Worm (Caenorhabditis elegans) whole organism, L1 larva: ENCODE measurements around the gene cyp-25A3.

Experiments used
- C04F5.9 ChIP-seq: sonication (generic microtip); optimal IDR thresholded peaks from 2 replicates; lab custom pipeline; 2016; ENCODE audit warnings: missing genetic modification characterization, missing compliant biosample characterization
- C16A3.4 ChIP-seq: fragments of 150-350 bp; optimal IDR thresholded peaks from 2 replicates; lab custom pipeline; 2014; ENCODE audit warnings: missing biosample characterization, missing genetic modification characterization
- aha-1 ChIP-seq: fragments of 150-350 bp; optimal IDR thresholded peaks from 2 replicates; lab custom pipeline; 2014; ENCODE audit warnings: missing biosample characterization, missing genetic modification characterization
- aly-2 ChIP-seq: fragments of 150-350 bp; optimal IDR thresholded peaks from 2 replicates; lab custom pipeline; 2014; ENCODE audit warnings: missing biosample characterization, missing genetic modification characterization
- ama-1 ChIP-seq: fragments of 150-350 bp; optimal IDR thresholded peaks from 2 replicates; lab custom pipeline; 2014
- ceh-63 ChIP-seq: fragments of 200-800 bp; sonication (Bioruptor generic); optimal IDR thresholded peaks from 2 replicates; lab custom pipeline; 2018; ENCODE audit warnings: mild to moderate bottlenecking, missing genetic modification characterization, missing compliant biosample characterization
- ceh-8 ChIP-seq: fragments of 200-800 bp; sonication (Bioruptor generic); optimal IDR thresholded peaks from 2 replicates; lab custom pipeline; 2018; ENCODE audit warnings: mild to moderate bottlenecking, missing genetic modification characterization, moderate library complexity, missing compliant biosample characterization
- ceh-82 ChIP-seq, 3 experiments: fragments of 150-350 bp in 1 of 3; sonication (generic microtip) in 2 of 3; optimal IDR thresholded peaks; 2 replicates each; lab custom pipeline; 2014 to 2017; ENCODE audit warnings: missing biosample characterization in 3 of 3, missing genetic modification characterization in 3 of 3
- ceh-88 ChIP-seq: fragments of 200-800 bp; sonication (Bioruptor generic); IDR thresholded peaks from 2 replicates; pipeline ENCODE4 v1.3.6; 2022; ENCODE audit warnings: missing genetic modification characterization, missing compliant biosample characterization
- ces-1 ChIP-seq: fragments of 150-350 bp; optimal IDR thresholded peaks from 2 replicates; lab custom pipeline; 2014; ENCODE audit warnings: missing biosample characterization, missing genetic modification reagents, missing genetic modification characterization
- dsc-1 ChIP-seq: sonication (generic microtip); optimal IDR thresholded peaks from 2 replicates; lab custom pipeline; 2016; ENCODE audit warnings: mild to moderate bottlenecking, missing genetic modification characterization, missing compliant biosample characterization
- elt-3 ChIP-seq, 6 experiments: fragments of 150-350 bp in 1 of 6; sonication (generic microtip); optimal IDR thresholded peaks; 2 replicates each; lab custom pipeline; 2017 to 2018; ENCODE audit warnings: missing biosample characterization in 6 of 6, missing genetic modification characterization in 6 of 6, inconsistent platforms in 1 of 6
- ets-5 ChIP-seq: fragments of 200-800 bp; sonication (Bioruptor generic); IDR thresholded peaks from 2 replicates; pipeline ENCODE4 v1.3.6; 2022; ENCODE audit warnings: missing genetic modification characterization, missing compliant biosample characterization
- fkh-10 ChIP-seq: sonication (generic microtip); optimal IDR thresholded peaks from 2 replicates; lab custom pipeline; 2017; ENCODE audit warnings: missing biosample characterization, missing genetic modification reagents, missing genetic modification characterization
- fkh-4 ChIP-seq: sonication (generic microtip); optimal IDR thresholded peaks from 2 replicates; lab custom pipeline; 2016; ENCODE audit warnings: missing compliant biosample characterization, missing genetic modification characterization, borderline replicate concordance
- fos-1 ChIP-seq: fragments of 150-350 bp; optimal IDR thresholded peaks from 2 replicates; lab custom pipeline; 2014; ENCODE audit warnings: missing biosample characterization, missing genetic modification characterization
- grh-1 ChIP-seq: fragments of 200-800 bp; sonication (Bioruptor generic); IDR thresholded peaks from 2 replicates; pipeline ENCODE4 v1.3.6; 2022; ENCODE audit warnings: missing genetic modification reagents, missing genetic modification characterization, missing compliant biosample characterization
- hlh-17 ChIP-seq: fragments of 200-800 bp; sonication (Bioruptor generic); optimal IDR thresholded peaks from 2 replicates; lab custom pipeline; 2018; ENCODE audit warnings: missing genetic modification characterization, mild to moderate bottlenecking, missing compliant biosample characterization, moderate library complexity, borderline replicate concordance
- hlh-4 ChIP-seq: sonication (generic microtip); optimal IDR thresholded peaks from 2 replicates; lab custom pipeline; 2016; ENCODE audit warnings: mild to moderate bottlenecking, missing genetic modification characterization, missing compliant biosample characterization
- isw-1 ChIP-seq: fragments of 200-800 bp; sonication (Bioruptor generic); IDR thresholded peaks from 2 replicates; pipeline ENCODE4 v1.3.6; 2022; ENCODE audit warnings: missing genetic modification characterization, missing compliant biosample characterization
- jun-1 ChIP-seq: fragments of 150-350 bp; optimal IDR thresholded peaks from 2 replicates; lab custom pipeline; 2014; ENCODE audit warnings: missing biosample characterization, missing genetic modification reagents, missing genetic modification characterization
- lin-13 ChIP-seq: fragments of 150-350 bp; optimal IDR thresholded peaks from 2 replicates; lab custom pipeline; 2014; ENCODE audit warnings: missing biosample characterization, missing genetic modification reagents, missing genetic modification characterization
- lin-15B ChIP-seq: fragments of 150-350 bp; sonication (generic microtip); optimal IDR thresholded peaks from 3 replicates; lab custom pipeline; 2014; ENCODE audit warnings: missing biosample characterization, missing genetic modification characterization
- lin-35 ChIP-seq, 2 experiments: fragments of 150-350 bp; optimal IDR thresholded peaks; 2 replicates each; lab custom pipeline; 2014; ENCODE audit warnings: missing biosample characterization in 2 of 2, missing genetic modification characterization in 2 of 2, missing genetic modification reagents in 2 of 2
- mab-9 ChIP-seq: fragments of 200-800 bp; sonication (Bioruptor generic); IDR thresholded peaks from 2 replicates; pipeline ENCODE4 v1.3.6; 2022; ENCODE audit warnings: missing genetic modification reagents, missing genetic modification characterization, missing compliant biosample characterization
- mef-2 ChIP-seq: fragments of 150-350 bp; optimal IDR thresholded peaks from 2 replicates; lab custom pipeline; 2014; ENCODE audit warnings: missing biosample characterization, missing genetic modification characterization
- nhr-11 ChIP-seq: fragments of 150-350 bp; optimal IDR thresholded peaks from 2 replicates; lab custom pipeline; 2014; ENCODE audit warnings: missing biosample characterization, missing genetic modification characterization
- nhr-12 ChIP-seq: sonication (generic microtip); optimal IDR thresholded peaks from 2 replicates; lab custom pipeline; 2017; ENCODE audit warnings: missing biosample characterization, missing genetic modification characterization
- nhr-19 ChIP-seq: fragments of 200-800 bp; sonication (Bioruptor generic); conservative IDR thresholded peaks from 2 replicates; pipeline ENCODE4 v1.3.6; 2022; ENCODE audit warnings: missing genetic modification characterization, missing compliant biosample characterization
- nhr-237 ChIP-seq: fragments of 150-350 bp; optimal IDR thresholded peaks from 2 replicates; lab custom pipeline; 2014; ENCODE audit warnings: missing biosample characterization, missing genetic modification characterization
- nhr-28 ChIP-seq: fragments of 150-350 bp; optimal IDR thresholded peaks from 2 replicates; lab custom pipeline; 2014; ENCODE audit warnings: missing biosample characterization, missing genetic modification characterization
- nhr-71 ChIP-seq: sonication (generic microtip); optimal IDR thresholded peaks from 2 replicates; lab custom pipeline; 2016; ENCODE audit warnings: mild to moderate bottlenecking, missing genetic modification characterization, moderate library complexity, missing compliant biosample characterization
- nhr-84 ChIP-seq: sonication (generic microtip); optimal IDR thresholded peaks from 2 replicates; lab custom pipeline; 2017; ENCODE audit warnings: missing biosample characterization, missing genetic modification characterization
- pag-3 ChIP-seq: sonication (generic microtip); optimal IDR thresholded peaks from 2 replicates; lab custom pipeline; 2017; ENCODE audit warnings: missing genetic modification characterization, mild to moderate bottlenecking, missing compliant biosample characterization, antibody characterized with exemption, borderline replicate concordance; ENCODE audit not compliant: insufficient read depth
- pax-3 ChIP-seq: fragments of 200-800 bp; sonication (Bioruptor generic); optimal IDR thresholded peaks from 2 replicates; lab custom pipeline; 2018; ENCODE audit warnings: mild to moderate bottlenecking, missing genetic modification characterization, moderate library complexity, missing compliant biosample characterization
- pqm-1 ChIP-seq: sonication (generic microtip); optimal IDR thresholded peaks from 3 replicates; lab custom pipeline; 2017; ENCODE audit warnings: missing biosample characterization, missing genetic modification characterization
- skn-1 ChIP-seq: fragments of 150-350 bp; optimal IDR thresholded peaks from 2 replicates; lab custom pipeline; 2014; ENCODE audit warnings: missing biosample characterization, missing genetic modification characterization
- snu-23 ChIP-seq: sonication (generic microtip); optimal IDR thresholded peaks from 2 replicates; lab custom pipeline; 2016; ENCODE audit warnings: missing genetic modification characterization, missing compliant biosample characterization
- sox-4 ChIP-seq: sonication (generic microtip); optimal IDR thresholded peaks from 2 replicates; lab custom pipeline; 2016; ENCODE audit warnings: missing genetic modification characterization, missing compliant biosample characterization
- unc-130 ChIP-seq: fragments of 150-350 bp; optimal IDR thresholded peaks from 2 replicates; lab custom pipeline; 2017; ENCODE audit warnings: missing biosample characterization, missing genetic modification characterization, inconsistent platforms
- unc-30 ChIP-seq: sonication (generic microtip); optimal IDR thresholded peaks from 2 replicates; lab custom pipeline; 2017; ENCODE audit warnings: missing biosample characterization, missing genetic modification characterization
- zag-1 ChIP-seq: fragments of 150-350 bp; optimal IDR thresholded peaks from 2 replicates; lab custom pipeline; 2014; ENCODE audit warnings: missing biosample characterization, missing genetic modification characterization
- zip-4 ChIP-seq: fragments of 200-800 bp; sonication (Bioruptor generic); optimal IDR thresholded peaks from 2 replicates; lab custom pipeline; 2018; ENCODE audit warnings: mild to moderate bottlenecking, missing genetic modification characterization, moderate library complexity, missing compliant biosample characterization
- ztf-4 ChIP-seq: fragments of 150-350 bp; optimal IDR thresholded peaks from 2 replicates; lab custom pipeline; 2014; ENCODE audit warnings: missing biosample characterization, missing genetic modification characterization

cyp-25A3 gene

ce11 chrIII:3862918-3863385 is 23.4 kb upstream of the cyp-25A3 start, which contains the start of gene brc-1 (continued):
- TF ChIP-seq nhr-28 (tag; lab: Kevin White, UChicago) = no peak
- TF ChIP-seq pax-3 (tag; lab: Kevin White, UChicago) = peak; percentile 84
- peak; percentile 71 for TF ChIP-seq unc-130 (tag; lab: Kevin White, UChicago)
- no peak for TF ChIP-seq pqm-1 (tag; lab: Kevin White, UChicago)
- peak; percentile 74 for TF ChIP-seq nhr-237 (tag; lab: Kevin White, UChicago)
- TF ChIP-seq fkh-10 = peak; percentile 87
- peak; percentile 71 for TF ChIP-seq ama-1 (lab: Kevin White, UChicago)
- peak; percentile 35 for TF ChIP-seq aly-2 (tag; lab: Kevin White, UChicago)
- no peak for TF ChIP-seq ets-5
- TF ChIP-seq snu-23 (GFP tag; lab: Kevin White, UChicago) = peak; percentile 90
- peak; percentile 53 for TF ChIP-seq C04F5.9 (tag; lab: Kevin White, UChicago)
- no peak for TF ChIP-seq ces-1 (GFP tag; lab: Kevin White, UChicago)
- TF ChIP-seq zip-4 = peak; percentile 59
- TF ChIP-seq nhr-12 = no peak
- TF ChIP-seq hlh-17 = no peak
- peak; percentile 100 for TF ChIP-seq nhr-19 (GFP tag; lab: Robert Waterston, UW)
- peak; percentile 82 for TF ChIP-seq dsc-1 (tag; lab: Kevin White, UChicago)
- peak in 3 of 6 experiments; percentile 3 to 74 (median 64) for TF ChIP-seq elt-3 (tag; optimal IDR thresholded peaks at IDR 0.05; lab: Kevin White, UChicago)
- TF ChIP-seq ceh-88 (GFP tag; lab: Robert Waterston, UW) = peak; percentile 52; the same call in 1 of the 2 replicates
- peak; percentile 88 for TF ChIP-seq lin-15B (tag; lab: Kevin White, UChicago)
- TF ChIP-seq skn-1 (tag; lab: Kevin White, UChicago) = peak; percentile 94
- peak; percentile 62 for TF ChIP-seq ztf-4 (tag; lab: Kevin White, UChicago)
- TF ChIP-seq C16A3.4 (tag; lab: Kevin White, UChicago) = peak; percentile 85
- peak; percentile 69 for TF ChIP-seq fos-1
- TF ChIP-seq lin-35 (GFP tag; optimal IDR thresholded peaks at IDR 0.05; lab: Kevin White, UChicago) = peak; percentile 96 to 97
- no peak for TF ChIP-seq zag-1 (tag; lab: Kevin White, UChicago)
- peak; percentile 53 for TF ChIP-seq nhr-11 (tag; lab: Kevin White, UChicago)
- peak; percentile 75 to 96 (median 75) for TF ChIP-seq ceh-82 (tag; optimal IDR thresholded peaks at IDR 0.05; lab: Kevin White, UChicago)
- no peak for TF ChIP-seq ceh-63
- peak; percentile 78 for TF ChIP-seq mab-9
- no peak for TF ChIP-seq nhr-84 (tag; lab: Kevin White, UChicago)
- peak; percentile 51 for TF ChIP-seq grh-1 (GFP tag; lab: Robert Waterston, UW)
- TF ChIP-seq sox-4 (tag; lab: Kevin White, UChicago) = no peak
- TF ChIP-seq ceh-8 (GFP tag; lab: Kevin White, UChicago) = peak; percentile 85
- peak; percentile 2 for TF ChIP-seq fkh-4 (tag; lab: Kevin White, UChicago)
- no peak for TF ChIP-seq hlh-4 (tag; lab: Kevin White, UChicago)
- peak; percentile 74 for TF ChIP-seq jun-1 (tag; lab: Kevin White, UChicago)
- peak; percentile 83 for TF ChIP-seq lin-13
- TF ChIP-seq isw-1 (GFP tag; lab: Robert Waterston, UW) = peak; percentile 88
- peak; percentile 94 for TF ChIP-seq nhr-71 (tag; lab: Kevin White, UChicago)
- no peak for TF ChIP-seq unc-30
- TF ChIP-seq pag-3 (tag; lab: Kevin White, UChicago) = no peak
- TF ChIP-seq aha-1 (tag; lab: Kevin White, UChicago) = no peak
- TF ChIP-seq mef-2 (tag; lab: Kevin White, UChicago) = peak; percentile 50
